Fruit fly (Drosophila melanogaster) whole organism, embryonic: ENCODE measurements around the gene CG13898.
A peak's percentile ranks its signal among the peaks of the same experiment; 100 is the strongest.

Experiments used
- Asciz ChIP-seq: fragments of 200-800 bp; sonication (Bioruptor generic); optimal IDR thresholded peaks from 2 replicates; lab custom pipeline; 2017; ENCODE audit warnings: missing biosample characterization, mild to moderate bottlenecking, missing genetic modification characterization, missing genetic modification reagents
- B-H1 ChIP-seq: fragments of 200-800 bp; sonication (Bioruptor generic); IDR thresholded peaks from 3 replicates; pipeline ENCODE4 v1.3.6; 2022; ENCODE audit warnings: missing biosample characterization, missing genetic modification characterization
- Bgb ChIP-seq: fragments of 200-800 bp; sonication (Bioruptor generic); IDR thresholded peaks from 2 replicates; pipeline ENCODE4 v1.3.6; 2022; ENCODE audit warnings: missing biosample characterization, missing genetic modification characterization; ENCODE audit not compliant: partially characterized antibody
- CG10267 ChIP-seq: fragments of 200-800 bp; sonication (Bioruptor generic); optimal IDR thresholded peaks from 2 replicates; lab custom pipeline; 2018; ENCODE audit warnings: missing biosample characterization, mild to moderate bottlenecking, missing genetic modification characterization, moderate library complexity
- CG10979 ChIP-seq: fragments of 200-800 bp; sonication (Bioruptor generic); optimal IDR thresholded peaks from 2 replicates; lab custom pipeline; 2018; ENCODE audit warnings: missing biosample characterization, mild to moderate bottlenecking, missing genetic modification characterization, moderate library complexity
- CG11695 ChIP-seq: fragments of 200-800 bp; sonication (Bioruptor generic); IDR thresholded peaks from 3 replicates; pipeline ENCODE4 v1.3.6; 2022; ENCODE audit warnings: missing biosample characterization, missing genetic modification characterization
- CG15514 ChIP-seq: fragments of 200-800 bp; sonication (Bioruptor generic); optimal IDR thresholded peaks from 3 replicates; lab custom pipeline; 2017; ENCODE audit warnings: missing biosample characterization, missing genetic modification characterization, mild to moderate bottlenecking, moderate library complexity, missing genetic modification reagents
- CG1603 ChIP-seq: fragments of 200-800 bp; sonication (Bioruptor generic); optimal IDR thresholded peaks from 2 replicates; lab custom pipeline; 2019; ENCODE audit warnings: missing biosample characterization, mild to moderate bottlenecking, missing genetic modification characterization, moderate library complexity
- CG17361 ChIP-seq: fragments of 200-800 bp; sonication (Bioruptor generic); IDR thresholded peaks from 3 replicates; pipeline ENCODE4 v1.3.6; 2022; ENCODE audit warnings: missing biosample characterization, missing genetic modification characterization
- CG18619 ChIP-seq: fragments of 200-800 bp; sonication (Bioruptor generic); optimal IDR thresholded peaks from 3 replicates; lab custom pipeline; 2017; ENCODE audit warnings: missing biosample characterization, mild to moderate bottlenecking, missing genetic modification characterization
- CG3065 ChIP-seq: fragments of 200-800 bp; sonication (Bioruptor generic); optimal IDR thresholded peaks from 2 replicates; lab custom pipeline; 2016; ENCODE audit warnings: missing biosample characterization, missing genetic modification characterization
- CG32767 ChIP-seq: fragments of 200-800 bp; sonication (Bioruptor generic); IDR thresholded peaks from 2 replicates; pipeline ENCODE4 v1.3.6; 2022; ENCODE audit warnings: missing biosample characterization, missing genetic modification characterization
- CG7372 ChIP-seq: fragments of 200-800 bp; sonication (Bioruptor generic); IDR thresholded peaks from 2 replicates; pipeline ENCODE4 v1.3.6; 2022; ENCODE audit warnings: missing biosample characterization, missing genetic modification characterization
- CHES-1-like ChIP-seq: fragments of 200-800 bp; sonication (Bioruptor generic); optimal IDR thresholded peaks from 2 replicates; lab custom pipeline; 2016; ENCODE audit warnings: missing biosample characterization, missing genetic modification characterization
- CTCF ChIP-seq: fragments of 200-800 bp; sonication (Bioruptor generic); optimal IDR thresholded peaks from 2 replicates; lab custom pipeline; 2017; ENCODE audit warnings: missing biosample characterization, mild to moderate bottlenecking, missing genetic modification characterization, moderate library complexity
- D19B ChIP-seq: fragments of 200-800 bp; sonication (Bioruptor generic); optimal IDR thresholded peaks from 2 replicates; lab custom pipeline; 2017; ENCODE audit warnings: missing biosample characterization, mild to moderate bottlenecking, missing genetic modification characterization
- Doc3 ChIP-seq: fragments of 200-800 bp; sonication (Bioruptor generic); IDR thresholded peaks from 3 replicates; pipeline ENCODE4 v1.3.6; 2022; ENCODE audit warnings: missing biosample characterization, missing genetic modification characterization; ENCODE audit not compliant: partially characterized antibody
- Dp ChIP-seq: fragments of 200-800 bp; sonication (Bioruptor generic); optimal IDR thresholded peaks from 2 replicates; lab custom pipeline; 2018; ENCODE audit warnings: missing biosample characterization, mild to moderate bottlenecking, missing genetic modification characterization, moderate library complexity
- Fer1 ChIP-seq: fragments of 200-800 bp; sonication (Bioruptor generic); optimal IDR thresholded peaks from 2 replicates; lab custom pipeline; 2017; ENCODE audit warnings: missing biosample characterization, mild to moderate bottlenecking, missing genetic modification characterization
- HHEX ChIP-seq: fragments of 200-800 bp; sonication (Bioruptor generic); optimal IDR thresholded peaks from 3 replicates; lab custom pipeline; 2017; ENCODE audit warnings: missing biosample characterization, mild to moderate bottlenecking, missing genetic modification characterization, missing genetic modification reagents
- HLH4C ChIP-seq: fragments of 200-800 bp; sonication (Bioruptor generic); IDR thresholded peaks from 3 replicates; pipeline ENCODE4 v1.3.6; 2022; ENCODE audit warnings: missing biosample characterization, missing genetic modification characterization; ENCODE audit not compliant: partially characterized antibody
- HmgZ ChIP-seq: fragments of 200-800 bp; sonication (Bioruptor generic); optimal IDR thresholded peaks from 2 replicates; lab custom pipeline; 2018; ENCODE audit warnings: missing biosample characterization, mild to moderate bottlenecking, missing genetic modification characterization
- Poxn ChIP-seq: fragments of 200-800 bp; sonication (Bioruptor generic); IDR thresholded peaks from 2 replicates; pipeline ENCODE4 v1.3.6; 2022; ENCODE audit warnings: missing biosample characterization, missing genetic modification characterization
- Ptx1 ChIP-seq: fragments of 200-800 bp; sonication (Bioruptor generic); IDR thresholded peaks from 2 replicates; pipeline ENCODE4 v1.3.6; 2022; ENCODE audit warnings: missing biosample characterization, missing genetic modification characterization
- Ssrp ChIP-seq: fragments of 200-800 bp; sonication (Bioruptor generic); optimal IDR thresholded peaks from 2 replicates; lab custom pipeline; 2018; ENCODE audit warnings: missing biosample characterization, mild to moderate bottlenecking, missing genetic modification characterization, moderate library complexity
- al ChIP-seq: fragments of 200-800 bp; sonication (Bioruptor generic); IDR thresholded peaks from 2 replicates; pipeline ENCODE4 v1.3.6; 2022; ENCODE audit warnings: missing biosample characterization, missing genetic modification characterization
- ase ChIP-seq: fragments of 200-800 bp; sonication (Bioruptor generic); IDR thresholded peaks from 3 replicates; pipeline ENCODE4 v1.3.6; 2022; ENCODE audit warnings: missing biosample characterization, missing genetic modification characterization
- ato ChIP-seq: fragments of 200-800 bp; sonication (Bioruptor generic); IDR thresholded peaks from 2 replicates; pipeline ENCODE4 v1.3.6; 2022; ENCODE audit warnings: missing biosample characterization, missing genetic modification characterization; ENCODE audit not compliant: partially characterized antibody
- ci ChIP-seq: fragments of 200-800 bp; sonication (Bioruptor generic); IDR thresholded peaks from 3 replicates; pipeline ENCODE4 v1.3.6; 2022; ENCODE audit warnings: missing biosample characterization, missing genetic modification characterization
- corto ChIP-seq: fragments of 200-800 bp; sonication (Bioruptor generic); optimal IDR thresholded peaks from 2 replicates; lab custom pipeline; 2016; ENCODE audit warnings: missing biosample characterization, mild to moderate bottlenecking, missing genetic modification characterization, moderate library complexity
- cwo ChIP-seq: fragments of 200-800 bp; sonication (Bioruptor generic); optimal IDR thresholded peaks from 3 replicates; lab custom pipeline; 2017; ENCODE audit warnings: missing biosample characterization, missing genetic modification characterization, mild to moderate bottlenecking, moderate library complexity, missing genetic modification reagents
- dati ChIP-seq: fragments of 200-800 bp; sonication (Bioruptor generic); IDR thresholded peaks from 2 replicates; pipeline ENCODE4 v1.3.6; 2022; ENCODE audit warnings: missing biosample characterization, missing genetic modification characterization
- ems ChIP-seq: fragments of 200-800 bp; sonication (Bioruptor generic); optimal IDR thresholded peaks from 3 replicates; lab custom pipeline; 2016; ENCODE audit warnings: missing biosample characterization, missing genetic modification characterization
- en ChIP-seq: fragments of 200-800 bp; sonication (Bioruptor generic); optimal IDR thresholded peaks from 2 replicates; lab custom pipeline; 2016; ENCODE audit warnings: missing biosample characterization, missing genetic modification characterization
- exex ChIP-seq: fragments of 200-800 bp; sonication (Bioruptor generic); optimal IDR thresholded peaks from 4 replicates; lab custom pipeline; 2018; ENCODE audit warnings: missing biosample characterization, mild to moderate bottlenecking, missing genetic modification characterization, moderate library complexity
- grau ChIP-seq: fragments of 200-800 bp; optimal IDR thresholded peaks from 3 replicates; lab custom pipeline; 2019; ENCODE audit warnings: missing biosample characterization, mild to moderate bottlenecking, missing genetic modification characterization, moderate library complexity
- jigr1 ChIP-seq: fragments of 200-800 bp; sonication (Bioruptor generic); IDR thresholded peaks from 3 replicates; pipeline ENCODE4 v1.3.6; 2022; ENCODE audit warnings: missing biosample characterization, missing genetic modification characterization
- klu ChIP-seq: fragments of 200-800 bp; sonication (Bioruptor generic); IDR thresholded peaks from 2 replicates; pipeline ENCODE4 v1.3.6; 2022; ENCODE audit warnings: missing biosample characterization, missing genetic modification characterization
- kni ChIP-seq: fragments of 200-800 bp; sonication (Bioruptor generic); optimal IDR thresholded peaks from 3 replicates; lab custom pipeline; 2017; ENCODE audit warnings: mild to moderate bottlenecking, missing biosample characterization, missing genetic modification reagents, missing genetic modification characterization
- lola ChIP-seq, 3 experiments: fragments of >200 bp in 2 of 3; fragments of 200-800 bp in 1 of 3; sonication (Bioruptor generic) in 1 of 3; optimal IDR thresholded peaks; 2 replicates each; lab custom pipeline; 2017 to 2019; ENCODE audit warnings: missing biosample characterization in 3 of 3, missing genetic modification characterization in 3 of 3, mild to moderate bottlenecking in 1 of 3, moderate library complexity in 1 of 3
- lov ChIP-seq, 2 experiments: fragments of 200-800 bp in 1 of 2; fragments of >200 bp in 1 of 2; sonication (Bioruptor generic) in 1 of 2; IDR thresholded peaks in 1 of 2; optimal IDR thresholded peaks in 1 of 2; 2 replicates in 1 of 2; 3 replicates in 1 of 2; pipeline versions ENCODE4 v1.3.6 to Lab custom; 2017 to 2022; ENCODE audit warnings: missing biosample characterization in 1 of 2, missing genetic modification characterization in 1 of 2
- sens ChIP-seq: fragments of 200-800 bp; sonication (Bioruptor generic); peaks from one replicate; lab custom pipeline; 2016; ENCODE audit warnings: missing biosample characterization, missing genetic modification characterization
- so ChIP-seq: fragments of 200-800 bp; sonication (Bioruptor generic); IDR thresholded peaks from 3 replicates; pipeline ENCODE4 v1.3.6; 2022; ENCODE audit warnings: missing biosample characterization, missing genetic modification characterization
- ssp ChIP-seq: fragments of 200-800 bp; sonication (Bioruptor generic); IDR thresholded peaks from 2 replicates; pipeline ENCODE4 v1.3.6; 2022; ENCODE audit warnings: missing biosample characterization, missing genetic modification characterization
- tio ChIP-seq: fragments of 200-800 bp; sonication (Bioruptor generic); optimal IDR thresholded peaks from 2 replicates; lab custom pipeline; 2017; ENCODE audit warnings: missing biosample characterization, missing genetic modification characterization, inconsistent platforms
- tll ChIP-seq, 2 experiments: fragments of 200-800 bp in 1 of 2; fragments of >200 bp in 1 of 2; sonication (Bioruptor generic) in 1 of 2; optimal IDR thresholded peaks; 2 replicates each; lab custom pipeline; 2017 to 2019; ENCODE audit warnings: missing biosample characterization in 2 of 2, missing genetic modification characterization in 2 of 2, mild to moderate bottlenecking in 1 of 2, moderate library complexity in 1 of 2
- trh ChIP-seq: fragments of 200-800 bp; sonication (Bioruptor generic); optimal IDR thresholded peaks from 2 replicates; lab custom pipeline; 2016; ENCODE audit warnings: missing biosample characterization, missing genetic modification characterization
- zf30C ChIP-seq: fragments of 200-800 bp; sonication (Bioruptor generic); optimal IDR thresholded peaks from 3 replicates; lab custom pipeline; 2018; ENCODE audit warnings: missing biosample characterization, mild to moderate bottlenecking, missing genetic modification characterization
- zfh2 ChIP-seq: fragments of 200-800 bp; sonication (Bioruptor generic); optimal IDR thresholded peaks from 2 replicates; lab custom pipeline; 2016; ENCODE audit warnings: missing biosample characterization, missing genetic modification characterization

CG13898 gene

dm6 chr3L:762331-762907 is 41.4 kb downstream of the CG13898 start (continued):
- TF ChIP-seq CTCF (GFP tag; lab: Kevin White, UChicago) (peak; percentile 27), kni (peak; percentile 78), tio (peak; percentile 62), CG10267 (tag; lab: Kevin White, UChicago) (peak; percentile 82), lola (GFP tag; optimal IDR thresholded peaks at IDR 0.05; lab: Kevin White, UChicago) (peak in 1 of 3 experiments; percentile 82), Dp (GFP tag; lab: Kevin White, UChicago) (no peak), jigr1 (peak; percentile 66; the same call in 2 of the 3 replicates), exex (no peak), zfh2 (GFP tag; lab: Kevin White, UChicago) (no peak), ase (GFP tag; lab: Robert Waterston, UW) (peak; percentile 80), klu (GFP tag; lab: Robert Waterston, UW) (peak; percentile 60; the same call in 1 of the 2 replicates), CHES-1-like (GFP tag; lab: Kevin White, UChicago) (peak; percentile 40), Poxn (GFP tag; lab: Robert Waterston, UW) (no peak), al (GFP tag; lab: Robert Waterston, UW) (peak; percentile 48), ci (GFP tag; lab: Robert Waterston, UW) (peak; percentile 95), Doc3 (no peak), lov (optimal IDR thresholded peaks at IDR 0.05; lab: Kevin White, UChicago) (no peak), lov (GFP tag; IDR thresholded peaks at IDR 0.05; lab: Robert Waterston, UW) (peak; percentile 88), Asciz (GFP tag; lab: Kevin White, UChicago) (peak; percentile 73), HLH4C (no peak), cwo (GFP tag; lab: Kevin White, UChicago) (peak; percentile 53), CG15514 (GFP tag; lab: Kevin White, UChicago) (peak; percentile 25), zf30C (GFP tag; lab: Kevin White, UChicago) (peak; percentile 93), ato (GFP tag; lab: Robert Waterston, UW) (no peak), CG7372 (GFP tag; lab: Robert Waterston, UW) (peak; percentile 83), corto (peak; percentile 87), ssp (GFP tag; lab: Robert Waterston, UW) (peak; percentile 80), D19B (GFP tag; lab: Kevin White, UChicago) (no peak), Ssrp (tag; lab: Kevin White, UChicago) (peak; percentile 83), CG17361 (GFP tag; lab: Robert Waterston, UW) (peak; percentile 84), CG10979 (tag; lab: Kevin White, UChicago) (peak; percentile 87), CG11695 (peak; percentile 76), CG3065 (peak; percentile 35), tll (GFP tag; optimal IDR thresholded peaks at IDR 0.05; lab: Kevin White, UChicago) (peak in 1 of 2 experiments; percentile 86), CG18619 (GFP tag; lab: Kevin White, UChicago) (peak; percentile 63), CG32767 (peak; percentile 87), en (GFP tag; lab: Kevin White, UChicago) (peak; percentile 87), sens (GFP tag; lab: Kevin White, UChicago) (peak; percentile 99), grau (tag; lab: Kevin White, UChicago) (peak; percentile 72), HHEX (GFP tag; lab: Kevin White, UChicago) (peak; percentile 73), CG1603 (tag; lab: Kevin White, UChicago) (peak; percentile 95), ems (GFP tag; lab: Kevin White, UChicago) (peak; percentile 76), Fer1 (GFP tag; lab: Kevin White, UChicago) (peak; percentile 50), so (peak; percentile 83), trh (GFP tag; lab: Kevin White, UChicago) (peak; percentile 59), Ptx1 (GFP tag; lab: Robert Waterston, UW) (peak; percentile 87), dati (GFP tag; lab: Robert Waterston, UW) (peak; percentile 82), Bgb (GFP tag; lab: Robert Waterston, UW) (no peak), B-H1 (peak; percentile 80), HmgZ (peak; percentile 19)
